Worm (Caenorhabditis elegans) whole organism, midembryonic: ENCODE results near the gene ZK688.4.

Experiments used
- cog-1 ChIP-seq: sonication (generic microtip); optimal IDR thresholded peaks from 2 replicates; lab custom pipeline; 2016; ENCODE audit warnings: missing genetic modification characterization, missing compliant biosample characterization
- flt-1 ChIP-seq: fragments of 200-800 bp; sonication (Bioruptor generic); IDR thresholded peaks from 2 replicates; pipeline ENCODE4 v1.3.6; 2022; ENCODE audit warnings: missing genetic modification characterization, missing compliant biosample characterization
- klf-2 ChIP-seq: fragments of 200-800 bp; sonication (Bioruptor generic); conservative IDR thresholded peaks from 2 replicates; pipeline ENCODE4 v1.3.6; 2022; ENCODE audit warnings: missing genetic modification reagents, missing genetic modification characterization, missing compliant biosample characterization
- med-1 ChIP-seq: sonication (generic microtip); optimal IDR thresholded peaks from 2 replicates; lab custom pipeline; 2017; ENCODE audit warnings: missing genetic modification characterization, mild to moderate bottlenecking, missing compliant biosample characterization, antibody characterized with exemption, missing genetic modification reagents; ENCODE audit not compliant: insufficient read depth
- tab-1 ChIP-seq: fragments of 200-800 bp; sonication (Bioruptor generic); IDR thresholded peaks from 2 replicates; pipeline ENCODE4 v1.3.6; 2022; ENCODE audit warnings: missing genetic modification characterization, missing compliant biosample characterization
- ztf-23 ChIP-seq: fragments of 200-800 bp; sonication (Bioruptor generic); IDR thresholded peaks from 2 replicates; pipeline ENCODE4 v1.3.6; 2022; ENCODE audit warnings: missing genetic modification reagents, missing genetic modification characterization, missing compliant biosample characterization
- ztf-29 ChIP-seq: fragments of 200-800 bp; sonication (Bioruptor generic); IDR thresholded peaks from 2 replicates; pipeline ENCODE4 v1.3.6; 2022; ENCODE audit warnings: missing genetic modification reagents, missing genetic modification characterization, missing compliant biosample characterization

- TF ChIP-seq med-1 (GFP tag; lab: Kevin White, UChicago) (no peak), ztf-23 (GFP tag; lab: Robert Waterston, UW) (no peak), ztf-29 (no peak), flt-1 (no peak), tab-1 (GFP tag; lab: Robert Waterston, UW) (no peak), cog-1 (tag; lab: Kevin White, UChicago) (no peak), klf-2 (GFP tag; lab: Robert Waterston, UW) (no peak)
Observed at ce11 chrIII:7892333-7892732, 2.5 kb upstream of the ZK688.4 start.
